Worm (Caenorhabditis elegans) whole organism, L3 larva: Measurements from ENCODE around the gene rsks-1.

Source experiments
- R02D3.7 ChIP-seq: fragments of 150-350 bp; optimal IDR thresholded peaks from 2 replicates; lab custom pipeline; 2014; ENCODE audit warnings: missing biosample characterization, missing genetic modification characterization
- egl-27 ChIP-seq: sonication (generic microtip); optimal IDR thresholded peaks from 4 replicates; lab custom pipeline; 2017; ENCODE audit warnings: missing biosample characterization, missing genetic modification reagents, missing genetic modification characterization
- elt-2 ChIP-seq: sonication (generic microtip); optimal IDR thresholded peaks from 2 replicates; lab custom pipeline; 2016; ENCODE audit warnings: missing genetic modification reagents, mild to moderate bottlenecking, missing genetic modification characterization, missing compliant biosample characterization
- elt-3 ChIP-seq, 3 experiments: fragments of 150-350 bp in 1 of 3; sonication (generic microtip) in 2 of 3; optimal IDR thresholded peaks; 2 replicates in 2 of 3; 4 replicates in 1 of 3; lab custom pipeline; 2014 to 2017; ENCODE audit warnings: missing biosample characterization in 3 of 3, missing genetic modification characterization in 3 of 3
- mdl-1 ChIP-seq: fragments of 150-350 bp; optimal IDR thresholded peaks from 2 replicates; lab custom pipeline; 2014; ENCODE audit warnings: missing biosample characterization, missing genetic modification characterization
- nhr-23 ChIP-seq: fragments of 150-350 bp; optimal IDR thresholded peaks from 2 replicates; lab custom pipeline; 2014; ENCODE audit warnings: missing biosample characterization, missing genetic modification reagents, missing genetic modification characterization
- nhr-237 ChIP-seq: fragments of 150-350 bp; optimal IDR thresholded peaks from 2 replicates; lab custom pipeline; 2014; ENCODE audit warnings: missing biosample characterization, missing genetic modification characterization
- nhr-25 ChIP-seq: sonication (generic microtip); optimal IDR thresholded peaks from 2 replicates; lab custom pipeline; 2017; ENCODE audit warnings: missing biosample characterization, missing genetic modification characterization
- pha-4 ChIP-seq: fragments of 150-350 bp; optimal IDR thresholded peaks from 2 replicates; lab custom pipeline; 2014; ENCODE audit warnings: missing biosample characterization, missing genetic modification reagents, missing genetic modification characterization
- snpc-4 ChIP-seq: fragments of 150-350 bp; optimal IDR thresholded peaks from 2 replicates; lab custom pipeline; 2014; ENCODE audit warnings: missing biosample characterization, missing genetic modification characterization
- tbx-2 ChIP-seq: sonication (generic microtip); optimal IDR thresholded peaks from 2 replicates; lab custom pipeline; 2016; ENCODE audit warnings: mild to moderate bottlenecking, missing genetic modification characterization, missing compliant biosample characterization
- unc-39 ChIP-seq: sonication (generic microtip); optimal IDR thresholded peaks from 4 replicates; lab custom pipeline; 2017; ENCODE audit warnings: missing biosample characterization, missing genetic modification characterization

DNA sequence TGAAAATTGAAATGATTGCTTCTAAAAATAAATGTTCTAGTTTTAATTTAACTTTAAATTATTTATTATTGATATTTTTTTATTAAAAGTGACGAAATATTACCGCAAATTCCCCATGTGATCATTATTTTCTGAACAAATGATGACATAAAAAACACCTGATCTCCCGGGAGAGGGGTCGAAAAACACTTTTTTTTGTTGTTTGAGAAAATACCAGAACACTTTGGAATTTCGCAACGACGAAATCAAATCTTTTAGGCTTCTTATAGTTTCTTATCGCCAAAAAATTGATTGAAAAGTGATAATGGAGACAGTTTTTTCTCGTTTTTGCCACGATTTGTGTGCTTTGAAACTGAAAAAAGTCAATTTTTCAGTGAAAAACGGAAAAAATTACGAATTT, 582 bp upstream of the rsks-1 start:
- TF ChIP-seq tbx-2 (tag; lab: Kevin White, UChicago) (no peak), snpc-4 (tag; lab: Kevin White, UChicago) (no peak), nhr-25 (tag; lab: Kevin White, UChicago) (no peak), elt-2 (tag; lab: Kevin White, UChicago) (peak; percentile 53), pha-4 (peak; percentile 28), egl-27 (tag; lab: Kevin White, UChicago) (no peak), nhr-237 (no peak), elt-3 (tag; optimal IDR thresholded peaks at IDR 0.05; lab: Kevin White, UChicago) (no peak), mdl-1 (no peak), unc-39 (no peak), nhr-23 (tag; lab: Kevin White, UChicago) (no peak), R02D3.7 (tag; lab: Kevin White, UChicago) (no peak)
